Worm (Caenorhabditis elegans): ENCODE measurements around the gene str-247.

The str-247 gene

DNA sequence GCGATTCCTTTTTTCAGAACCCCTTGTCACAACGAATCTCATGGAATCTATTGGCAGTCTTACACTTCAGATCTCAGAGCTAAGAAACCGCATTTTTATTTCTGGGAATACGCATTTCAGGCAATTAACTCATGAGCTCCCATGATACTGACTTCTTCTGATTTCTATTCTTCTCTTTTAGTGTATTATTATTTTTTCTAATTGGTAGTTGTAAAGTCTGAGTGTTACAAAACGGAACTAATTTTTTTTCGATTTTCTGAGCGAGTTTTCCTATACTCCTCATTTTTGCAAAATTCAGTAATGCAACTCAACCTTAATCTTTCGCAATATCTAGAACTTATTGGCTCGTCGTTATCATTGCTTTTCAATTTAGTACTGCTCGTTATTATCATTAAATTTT, 20.5 kb downstream of the str-247 start, which contains the start of gene str-82:
TSS of gene str-82 (plus strand) at position 301 of the 400 bp plus-strand sequence.
- TF ChIP-seq elt-2 (tag; optimal IDR thresholded peaks at IDR 0.05) (no peak), hpl-2 (GFP tag; optimal IDR thresholded peaks at IDR 0.05) (no peak), fkh-10 (GFP tag; optimal IDR thresholded peaks at IDR 0.05) (no peak)

DNA sequence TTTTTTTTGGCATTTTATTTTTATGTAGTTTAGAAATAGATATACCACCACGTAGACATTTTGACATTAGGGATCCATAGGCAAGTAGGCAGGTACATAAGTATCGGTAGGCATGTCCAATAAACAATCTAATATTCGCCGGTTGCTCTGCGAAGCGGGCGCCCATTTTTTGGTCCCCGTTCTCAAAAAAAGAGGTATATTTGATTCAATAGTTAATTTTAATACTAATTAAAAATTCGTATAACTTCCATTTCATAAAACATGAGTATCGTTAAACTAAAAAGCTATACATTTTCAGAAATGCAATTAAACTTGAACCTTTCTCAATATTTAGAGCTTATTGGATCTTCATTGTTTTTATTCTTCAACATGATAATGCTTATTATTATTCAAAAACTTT, 23.1 kb downstream of the str-247 start, which contains the start of gene str-83:
TSS of gene str-83 (plus strand) at position 301 of the 400 bp plus-strand sequence.
- TF ChIP-seq nhr-84 (tag; optimal IDR thresholded peaks at IDR 0.05) (no peak), mep-1 (tag; optimal IDR thresholded peaks at IDR 0.05) (no peak), alr-1 (tag; optimal IDR thresholded peaks at IDR 0.05; ENCODE audit: borderline replicate concordance) (no peak), isw-1 (GFP tag; IDR thresholded peaks at IDR 0.05) (no peak), lin-39 (tag; optimal IDR thresholded peaks at IDR 0.05) (no peak), hlh-17 (GFP tag; optimal IDR thresholded peaks at IDR 0.05; ENCODE audit: borderline replicate concordance) (no peak)

DNA sequence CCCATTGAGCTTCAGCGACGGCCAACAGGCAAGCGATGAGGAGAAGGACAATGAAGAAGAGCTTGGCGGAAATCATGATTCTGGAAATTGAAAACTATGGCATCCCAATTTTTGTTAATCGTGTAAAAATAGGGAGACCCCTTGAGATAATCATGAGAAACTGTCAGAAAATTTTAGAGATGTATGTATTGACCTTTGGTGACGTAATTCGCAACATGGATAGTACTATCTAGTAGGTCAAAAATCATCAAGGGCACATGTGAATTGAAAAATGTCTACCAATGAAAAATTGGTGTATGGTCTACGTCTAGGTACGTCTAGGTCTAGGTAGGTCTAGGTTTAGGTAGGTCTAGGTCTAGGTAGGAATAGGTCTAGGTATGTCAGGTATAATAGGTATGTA, 25.2 kb downstream of the str-247 start, which contains the start of gene nlp-34:
TSS of gene nlp-34 (minus strand) at position 82 of the 400 bp plus-strand sequence.
- TF ChIP-seq aly-2 (tag; optimal IDR thresholded peaks at IDR 0.05) (no peak), ama-1 (optimal IDR thresholded peaks at IDR 0.05) (no peak), nhr-85 (tag) (peak; percentile 73), lin-13 (GFP tag; optimal IDR thresholded peaks at IDR 0.05) (no peak), fkh-4 (tag; optimal IDR thresholded peaks at IDR 0.05; ENCODE audit: borderline replicate concordance) (no peak)

DNA sequence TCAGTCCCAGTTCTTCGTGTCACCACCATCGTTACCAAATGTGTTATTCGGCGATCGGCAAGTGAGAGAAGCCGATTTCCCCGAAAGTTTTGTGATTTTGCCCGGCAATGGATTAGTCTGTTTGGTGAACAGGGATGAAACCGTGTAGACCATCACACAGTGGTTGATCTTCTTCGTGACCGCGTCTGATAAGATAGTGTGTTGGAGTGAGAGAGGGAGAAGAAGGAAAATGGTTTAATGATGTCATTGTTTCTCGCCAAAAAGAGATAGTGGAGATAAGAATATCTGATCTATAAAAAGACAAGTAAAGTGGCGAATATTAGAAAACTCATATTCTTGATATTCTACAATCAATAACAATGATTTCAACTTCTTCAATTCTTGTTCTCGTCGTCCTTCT, 26.0 kb downstream of the str-247 start, which contains the start of gene nlp-31:
TSS of gene nlp-31 (plus strand) at position 237 of the 400 bp plus-strand sequence.
- TF ChIP-seq fkh-10 (GFP tag; optimal IDR thresholded peaks at IDR 0.05) (no peak), nhr-19 (GFP tag; conservative IDR thresholded peaks at IDR 0.05) (0 out of 2 replicates have a peak, but pooled peaks have one; percentile 29), mab-9 (GFP tag; IDR thresholded peaks at IDR 0.05) (no peak), fkh-8 (tag; optimal IDR thresholded peaks at IDR 0.05) (no peak), unc-98 (GFP tag; IDR thresholded peaks at IDR 0.05) (no peak), C16A3.4 (tag; optimal IDR thresholded peaks at IDR 0.05) (no peak), snu-23 (GFP tag; optimal IDR thresholded peaks at IDR 0.05) (peak; percentile 27), nhr-11 (tag; optimal IDR thresholded peaks at IDR 0.05) (no peak), unc-30 (tag; optimal IDR thresholded peaks at IDR 0.05) (no peak), sox-4 (tag; optimal IDR thresholded peaks at IDR 0.05) (no peak), efl-1 (optimal IDR thresholded peaks at IDR 0.05) (no peak), efl-1 (GFP tag; optimal IDR thresholded peaks at IDR 0.05 in 1 of 2) (no peak), unc-62 (GFP tag; optimal IDR thresholded peaks at IDR 0.05) (no peak), aly-2 (tag; optimal IDR thresholded peaks at IDR 0.05) (no peak), nhr-237 (tag; optimal IDR thresholded peaks at IDR 0.05) (peak; percentile 12), isw-1 (GFP tag; IDR thresholded peaks at IDR 0.05) (no peak), swsn-7 (tag; optimal IDR thresholded peaks at IDR 0.05) (no peak), lin-39 (tag; optimal IDR thresholded peaks at IDR 0.05) (no peak), hlh-17 (GFP tag; optimal IDR thresholded peaks at IDR 0.05; ENCODE audit: borderline replicate concordance) (no peak), skn-1 (tag; optimal IDR thresholded peaks at IDR 0.05) (no peak), nhr-77 (tag; optimal IDR thresholded peaks at IDR 0.05) (no peak), alr-1 (tag; optimal IDR thresholded peaks at IDR 0.05; ENCODE audit: borderline replicate concordance) (no peak), dpl-1 (GFP tag; optimal IDR thresholded peaks at IDR 0.05) (no peak), ama-1 (optimal IDR thresholded peaks at IDR 0.05) (no peak), Y116A8C.19 (tag; optimal IDR thresholded peaks at IDR 0.05; ENCODE audit: borderline replicate concordance) (no peak), ceh-8 (GFP tag; optimal IDR thresholded peaks at IDR 0.05) (no peak), ets-5 (GFP tag; IDR thresholded peaks at IDR 0.05) (no peak), F16B12.6 (tag; optimal IDR thresholded peaks at IDR 0.05) (no peak), lin-15B (tag; optimal IDR thresholded peaks at IDR 0.05) (no peak), hlh-4 (tag; optimal IDR thresholded peaks at IDR 0.05) (no peak), hpl-2 (GFP tag; optimal IDR thresholded peaks at IDR 0.05) (no peak), nhr-28 (tag; optimal IDR thresholded peaks at IDR 0.05) (no peak), C04F5.9 (tag; optimal IDR thresholded peaks at IDR 0.05) (no peak), nhr-85 (tag) (peak; percentile 97), rnt-1 (tag; optimal IDR thresholded peaks at IDR 0.05) (no peak), blmp-1 (tag; optimal IDR thresholded peaks at IDR 0.05) (peak; percentile 89), tlp-1 (tag; optimal IDR thresholded peaks at IDR 0.05) (no peak), egl-27 (tag; optimal IDR thresholded peaks at IDR 0.05) (no peak), pqm-1 (tag; optimal IDR thresholded peaks at IDR 0.05) (no peak), tbx-2 (tag; optimal IDR thresholded peaks at IDR 0.05) (peak; percentile 27), zag-1 (tag; optimal IDR thresholded peaks at IDR 0.05) (no peak), efl-3 (GFP tag; optimal IDR thresholded peaks at IDR 0.05) (no peak), nhr-84 (tag; optimal IDR thresholded peaks at IDR 0.05) (no peak)

All from whole organism, L1 larva.